Worm (Caenorhabditis elegans) whole organism, L2 larva: ENCODE results near the gene T16A1.5.

Experiments
- ceh-82 ChIP-seq: fragments of 150-350 bp; optimal IDR thresholded peaks from 2 replicates; lab custom pipeline; 2014; ENCODE audit warnings: missing biosample characterization, missing genetic modification characterization
- elt-1 ChIP-seq: fragments of 150-350 bp; optimal IDR thresholded peaks from 2 replicates; lab custom pipeline; 2014; ENCODE audit warnings: missing biosample characterization, missing genetic modification characterization
- elt-3 ChIP-seq: sonication (generic microtip); optimal IDR thresholded peaks from 2 replicates; lab custom pipeline; 2017; ENCODE audit warnings: missing biosample characterization, missing genetic modification characterization
- unc-55 ChIP-seq: fragments of 150-350 bp; sonication (generic microtip); optimal IDR thresholded peaks from 3 replicates; lab custom pipeline; 2014; ENCODE audit warnings: missing biosample characterization, missing genetic modification reagents, missing genetic modification characterization
- ztf-4 ChIP-seq: fragments of 150-350 bp; optimal IDR thresholded peaks from 2 replicates; lab custom pipeline; 2014; ENCODE audit warnings: missing biosample characterization, missing genetic modification characterization

ce11 chrII:2081257-2081656 is 2.4 kb downstream of the T16A1.5 start, which contains the start of gene T16A1.4:
- TF ChIP-seq unc-55 (GFP tag; lab: Kevin White, UChicago) = no peak
- no peak for TF ChIP-seq ztf-4 (tag; lab: Kevin White, UChicago)
- TF ChIP-seq elt-1 (tag; lab: Kevin White, UChicago) = no peak
- no peak for TF ChIP-seq elt-3 (tag; lab: Kevin White, UChicago)
- TF ChIP-seq ceh-82 (tag; lab: Kevin White, UChicago) = no peak
